Worm (Caenorhabditis elegans) whole organism, L4 larva: Measurements from ENCODE around the gene C18E9.5.

Experiments used
- D1046.2 ChIP-seq: fragments of 200-800 bp; sonication (Bioruptor generic); IDR thresholded peaks from 2 replicates; pipeline ENCODE4 v1.3.6; 2022; ENCODE audit warnings: missing genetic modification characterization, missing compliant biosample characterization
- F10B5.3 ChIP-seq: sonication (generic microtip); optimal IDR thresholded peaks from 2 replicates; lab custom pipeline; 2016; ENCODE audit warnings: mild to moderate bottlenecking, missing genetic modification characterization, missing compliant biosample characterization
- F44E2.7 ChIP-seq: fragments of 200-800 bp; sonication (Bioruptor generic); IDR thresholded peaks from 2 replicates; pipeline ENCODE4 v2.1.2; 2022; ENCODE audit warnings: missing genetic modification characterization, missing compliant biosample characterization
- T20F7.1 ChIP-seq: fragments of 200-800 bp; sonication (Bioruptor generic); optimal IDR thresholded peaks from 2 replicates; lab custom pipeline; 2018; ENCODE audit warnings: mild to moderate bottlenecking, missing genetic modification characterization, missing compliant biosample characterization
- T26A8.4 ChIP-seq: fragments of 200-800 bp; sonication (Bioruptor generic); IDR thresholded peaks from 2 replicates; pipeline ENCODE4 v1.3.6; 2022; ENCODE audit warnings: missing genetic modification characterization, missing compliant biosample characterization
- Y105C5A.15 ChIP-seq: fragments of 200-800 bp; sonication (Bioruptor generic); IDR thresholded peaks from 2 replicates; pipeline ENCODE4 v1.3.6; 2022; ENCODE audit warnings: missing genetic modification characterization, missing compliant biosample characterization
- Y48G9A.11 ChIP-seq: fragments of 200-800 bp; sonication (Bioruptor generic); IDR thresholded peaks from 2 replicates; pipeline ENCODE4 v1.3.6; 2022; ENCODE audit warnings: missing genetic modification reagents, missing genetic modification characterization, missing compliant biosample characterization
- ama-1 ChIP-seq: fragments of 150-350 bp; optimal IDR thresholded peaks from 2 replicates; lab custom pipeline; 2014; ENCODE audit warnings: inconsistent platforms, mixed read lengths
- ceh-62 ChIP-seq: sonication (generic microtip); optimal IDR thresholded peaks from 2 replicates; lab custom pipeline; 2017; ENCODE audit warnings: missing biosample characterization, missing genetic modification characterization
- cey-2 ChIP-seq: sonication (generic microtip); optimal IDR thresholded peaks from 3 replicates; lab custom pipeline; 2017; ENCODE audit warnings: missing genetic modification characterization, mild to moderate bottlenecking, missing compliant biosample characterization, antibody characterized with exemption, borderline replicate concordance; ENCODE audit not compliant: insufficient read depth
- dmd-8 ChIP-seq: fragments of 200-800 bp; sonication (Bioruptor generic); IDR thresholded peaks from 2 replicates; pipeline ENCODE4 v1.3.6; 2022; ENCODE audit warnings: missing genetic modification characterization, missing compliant biosample characterization
- dmd-9 ChIP-seq: fragments of 200-800 bp; sonication (Bioruptor generic); IDR thresholded peaks from 2 replicates; pipeline ENCODE4 v1.3.6; 2022; ENCODE audit warnings: missing genetic modification reagents, missing genetic modification characterization, missing compliant biosample characterization
- dpl-1 ChIP-seq: fragments of 150-350 bp; optimal IDR thresholded peaks from 2 replicates; lab custom pipeline; 2014; ENCODE audit warnings: missing biosample characterization, missing genetic modification reagents, missing genetic modification characterization
- fos-1 ChIP-seq: fragments of 150-350 bp; optimal IDR thresholded peaks from 2 replicates; lab custom pipeline; 2014; ENCODE audit warnings: missing biosample characterization, missing genetic modification characterization
- gei-8 ChIP-seq: fragments of 200-800 bp; sonication (Bioruptor generic); optimal IDR thresholded peaks from 2 replicates; lab custom pipeline; 2018; ENCODE audit warnings: mild to moderate bottlenecking, missing genetic modification characterization, missing compliant biosample characterization
- hif-1 ChIP-seq, 2 experiments: sonication (generic microtip); optimal IDR thresholded peaks; 2 replicates each; lab custom pipeline; 2016 to 2017; ENCODE audit warnings: missing compliant biosample characterization in 2 of 2, missing genetic modification characterization in 2 of 2, missing genetic modification reagents in 2 of 2, missing genotype in 2 of 2, mild to moderate bottlenecking in 1 of 2
- hlh-30 ChIP-seq: sonication (generic microtip); optimal IDR thresholded peaks from 2 replicates; lab custom pipeline; 2017; ENCODE audit warnings: antibody characterized with exemption, mild to moderate bottlenecking, missing genetic modification characterization, missing compliant biosample characterization; ENCODE audit not compliant: insufficient read depth
- jun-1 ChIP-seq: fragments of 150-350 bp; optimal IDR thresholded peaks from 2 replicates; lab custom pipeline; 2014; ENCODE audit warnings: missing biosample characterization, missing genetic modification reagents, missing genetic modification characterization
- lin-29 ChIP-seq: fragments of 200-800 bp; sonication (Bioruptor generic); IDR thresholded peaks from 2 replicates; pipeline ENCODE4 v1.3.6; 2022; ENCODE audit warnings: missing genetic modification reagents, missing genetic modification characterization, missing compliant biosample characterization
- lsy-2 ChIP-seq, 2 experiments: fragments of 150-350 bp in 1 of 2; sonication (generic microtip) in 1 of 2; optimal IDR thresholded peaks; 2 replicates each; lab custom pipeline; 2014 to 2017; ENCODE audit warnings: missing biosample characterization in 2 of 2, missing genetic modification characterization in 2 of 2
- mep-1 ChIP-seq: fragments of 150-350 bp; sonication (generic microtip); optimal IDR thresholded peaks from 3 replicates; lab custom pipeline; 2014; ENCODE audit warnings: missing biosample characterization, missing genetic modification characterization
- mes-2 ChIP-seq: sonication (generic microtip); optimal IDR thresholded peaks from 2 replicates; lab custom pipeline; 2016; ENCODE audit warnings: missing genotype, mild to moderate bottlenecking, missing genetic modification characterization, missing compliant biosample characterization; ENCODE audit not compliant: poor library complexity, severe bottlenecking
- nhr-11 ChIP-seq: fragments of 150-350 bp; optimal IDR thresholded peaks from 2 replicates; lab custom pipeline; 2014; ENCODE audit warnings: missing biosample characterization, missing genetic modification characterization
- nhr-25 ChIP-seq: sonication (generic microtip); optimal IDR thresholded peaks from 2 replicates; lab custom pipeline; 2017; ENCODE audit warnings: missing genetic modification characterization, mild to moderate bottlenecking, missing compliant biosample characterization, antibody characterized with exemption, moderate library complexity, borderline replicate concordance; ENCODE audit not compliant: insufficient read depth
- nhr-28 ChIP-seq: fragments of 150-350 bp; optimal IDR thresholded peaks from 2 replicates; lab custom pipeline; 2014; ENCODE audit warnings: missing biosample characterization, missing genetic modification characterization
- nhr-48 ChIP-seq: sonication (generic microtip); optimal IDR thresholded peaks from 2 replicates; lab custom pipeline; 2016; ENCODE audit warnings: mild to moderate bottlenecking, missing genetic modification characterization, missing compliant biosample characterization
- nhr-6 ChIP-seq: fragments of 150-350 bp; optimal IDR thresholded peaks from 2 replicates; lab custom pipeline; 2014; ENCODE audit warnings: missing biosample characterization, missing genetic modification characterization
- nhr-76 ChIP-seq: fragments of 150-350 bp; optimal IDR thresholded peaks from 2 replicates; lab custom pipeline; 2014; ENCODE audit warnings: missing biosample characterization, missing genetic modification characterization
- nhr-77 ChIP-seq: fragments of 150-350 bp; optimal IDR thresholded peaks from 2 replicates; lab custom pipeline; 2014; ENCODE audit warnings: missing biosample characterization, missing genetic modification characterization
- pha-4 ChIP-seq, 2 experiments: fragments of 150-350 bp in 1 of 2; fragments of 200-800 bp in 1 of 2; sonication (Bioruptor generic) in 1 of 2; IDR thresholded peaks in 1 of 2; optimal IDR thresholded peaks in 1 of 2; 2 replicates each; pipeline versions ENCODE4 v1.3.6 to Lab custom; 2014 to 2022; ENCODE audit warnings: missing genetic modification characterization in 2 of 2, missing genetic modification reagents in 2 of 2, missing biosample characterization in 1 of 2, missing compliant biosample characterization in 1 of 2
- php-3 ChIP-seq: fragments of 200-800 bp; sonication (Bioruptor generic); IDR thresholded peaks from 2 replicates; pipeline ENCODE4 v1.3.6; 2022; ENCODE audit warnings: missing genetic modification reagents, missing genetic modification characterization, missing compliant biosample characterization
- rbr-2 ChIP-seq: sonication (generic microtip); optimal IDR thresholded peaks from 2 replicates; lab custom pipeline; 2016; ENCODE audit warnings: missing genotype, missing genetic modification characterization, missing compliant biosample characterization
- saeg-2 ChIP-seq: fragments of 200-800 bp; sonication (Bioruptor generic); IDR thresholded peaks from 2 replicates; pipeline ENCODE4 v1.3.6; 2022; ENCODE audit warnings: missing genetic modification reagents, missing genetic modification characterization, missing compliant biosample characterization
- unc-130 ChIP-seq: sonication (generic microtip); optimal IDR thresholded peaks from 2 replicates; lab custom pipeline; 2016; ENCODE audit warnings: missing genetic modification reagents, missing genetic modification characterization, missing compliant biosample characterization
- unc-39 ChIP-seq: sonication (generic microtip); optimal IDR thresholded peaks from 2 replicates; lab custom pipeline; 2017; ENCODE audit warnings: missing biosample characterization, missing genetic modification characterization
- unc-62 ChIP-seq, 3 experiments: fragments of 150-350 bp in 1 of 3; sonication (generic microtip); optimal IDR thresholded peaks in 2 of 3; peaks in 1 of 3; 1 replicate in 1 of 3; 2 replicates in 2 of 3; lab custom pipeline; 2014 to 2017; ENCODE audit warnings: missing biosample characterization in 3 of 3, missing genetic modification characterization in 3 of 3, missing genetic modification reagents in 3 of 3, missing genotype in 1 of 3
- zfp-2 ChIP-seq: sonication (generic microtip); optimal IDR thresholded peaks from 2 replicates; lab custom pipeline; 2016; ENCODE audit warnings: mild to moderate bottlenecking, missing genetic modification characterization, missing compliant biosample characterization
- zfp-3 ChIP-seq: fragments of 200-800 bp; sonication (Bioruptor generic); conservative IDR thresholded peaks from 2 replicates; pipeline ENCODE4 v1.3.6; 2022; ENCODE audit warnings: missing genetic modification reagents, missing genetic modification characterization, missing compliant biosample characterization
- zip-2 ChIP-seq: fragments of 150-350 bp; optimal IDR thresholded peaks from 2 replicates; lab custom pipeline; 2014; ENCODE audit warnings: missing biosample characterization, missing genetic modification characterization

The C18E9.5 gene

ce11 chrII:8964835-8965234 lies 4.9 kb upstream of the C18E9.5 start, which contains the start of the genes ndub-3 and C18E9.2 (continued):
- TF ChIP-seq F10B5.3 (tag; lab: Kevin White, UChicago) (no peak), Y105C5A.15 (GFP tag; lab: Robert Waterston, UW) (no peak), T26A8.4 (no peak), dmd-9 (GFP tag; lab: Robert Waterston, UW) (no peak), nhr-48 (tag; lab: Kevin White, UChicago) (no peak), ama-1 (lab: Kevin White, UChicago) (no peak), jun-1 (tag; lab: Kevin White, UChicago) (no peak), nhr-28 (no peak), nhr-25 (tag; lab: Kevin White, UChicago) (no peak), unc-130 (GFP tag; lab: Kevin White, UChicago) (no peak), hif-1 (tag; optimal IDR thresholded peaks at IDR 0.05; lab: Kevin White, UChicago) (peak in 1 of 2 experiments; percentile 13), zfp-2 (tag; lab: Kevin White, UChicago) (no peak), D1046.2 (GFP tag; lab: Robert Waterston, UW) (no peak), nhr-6 (tag; lab: Kevin White, UChicago) (peak; percentile 44), rbr-2 (tag; lab: Kevin White, UChicago) (no peak), unc-39 (no peak), mep-1 (tag; lab: Kevin White, UChicago) (peak; percentile 53), hlh-30 (tag; lab: Kevin White, UChicago) (peak; percentile 65), zip-2 (tag; lab: Kevin White, UChicago) (no peak), php-3 (GFP tag; lab: Robert Waterston, UW) (no peak), ceh-62 (tag; lab: Kevin White, UChicago) (no peak), F44E2.7 (no peak), nhr-77 (tag; lab: Kevin White, UChicago) (peak; percentile 37), saeg-2 (no peak), mes-2 (peak; percentile 63), nhr-76 (tag; lab: Kevin White, UChicago) (no peak), zfp-3 (GFP tag; lab: Robert Waterston, UW) (no peak), lsy-2 (tag; optimal IDR thresholded peaks at IDR 0.05; lab: Kevin White, UChicago) (peak in 1 of 2 experiments; percentile 62), nhr-11 (tag; lab: Kevin White, UChicago) (no peak), fos-1 (tag; lab: Kevin White, UChicago) (no peak), cey-2 (tag; lab: Kevin White, UChicago) (no peak), pha-4 (GFP tag; IDR thresholded peaks at IDR 0.05; lab: Robert Waterston, UW) (no peak), pha-4 (tag; optimal IDR thresholded peaks at IDR 0.05; lab: Kevin White, UChicago) (no peak), unc-62 (GFP tag; optimal IDR thresholded peaks at IDR 0.05 in 1 of 2; lab: Kevin White, UChicago) (peak in 1 of 2 experiments; percentile 87), unc-62 (tag; optimal IDR thresholded peaks at IDR 0.05; lab: Kevin White, UChicago) (no peak), gei-8 (GFP tag; lab: Kevin White, UChicago) (no peak), dmd-8 (GFP tag; lab: Robert Waterston, UW) (no peak), Y48G9A.11 (GFP tag; lab: Robert Waterston, UW) (no peak), dpl-1 (GFP tag; lab: Kevin White, UChicago) (peak; percentile 27)

DNA sequence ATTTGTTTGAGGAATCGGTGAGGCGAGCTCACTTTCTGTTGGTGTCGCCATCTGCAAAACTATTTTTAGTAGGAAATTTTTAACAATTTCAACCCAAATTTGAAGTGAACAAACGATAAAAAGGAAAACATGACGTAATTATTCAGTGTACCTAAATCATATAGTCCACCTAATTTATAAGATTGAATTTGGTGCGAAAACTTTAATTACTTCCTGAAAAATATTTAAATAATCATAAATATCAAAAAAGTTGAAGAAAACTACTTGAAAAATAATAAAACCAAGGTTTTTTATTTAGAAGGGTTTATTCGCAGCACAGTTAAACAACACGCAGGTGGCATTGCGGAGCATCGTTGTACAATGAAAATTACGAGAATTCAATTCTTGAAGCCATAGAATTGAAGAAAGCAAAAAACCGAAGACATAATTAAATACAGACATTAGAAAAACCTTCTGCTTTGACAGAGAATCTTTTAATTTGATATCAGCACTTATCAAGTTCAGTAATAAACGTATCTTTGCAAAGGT lies 3.8 kb downstream of the C18E9.5 start, which contains the start of gene tomm-40:
Gene tomm-40 (minus strand): TSS at position 51 of the 528 bp plus-strand sequence.
- TF ChIP-seq T20F7.1: peak; percentile 94
- no peak for TF ChIP-seq ama-1 (lab: Kevin White, UChicago)
- TF ChIP-seq gei-8 (GFP tag; lab: Kevin White, UChicago): no peak
- TF ChIP-seq lin-29: no peak
- TF ChIP-seq dpl-1 (GFP tag; lab: Kevin White, UChicago): peak; percentile 44
- no peak for TF ChIP-seq nhr-48 (tag; lab: Kevin White, UChicago)
- TF ChIP-seq, all 104 proteins: peak for 2
